Fruit fly (Drosophila melanogaster): ENCODE results near the gene CG15892.

The CG15892 gene

DNA sequence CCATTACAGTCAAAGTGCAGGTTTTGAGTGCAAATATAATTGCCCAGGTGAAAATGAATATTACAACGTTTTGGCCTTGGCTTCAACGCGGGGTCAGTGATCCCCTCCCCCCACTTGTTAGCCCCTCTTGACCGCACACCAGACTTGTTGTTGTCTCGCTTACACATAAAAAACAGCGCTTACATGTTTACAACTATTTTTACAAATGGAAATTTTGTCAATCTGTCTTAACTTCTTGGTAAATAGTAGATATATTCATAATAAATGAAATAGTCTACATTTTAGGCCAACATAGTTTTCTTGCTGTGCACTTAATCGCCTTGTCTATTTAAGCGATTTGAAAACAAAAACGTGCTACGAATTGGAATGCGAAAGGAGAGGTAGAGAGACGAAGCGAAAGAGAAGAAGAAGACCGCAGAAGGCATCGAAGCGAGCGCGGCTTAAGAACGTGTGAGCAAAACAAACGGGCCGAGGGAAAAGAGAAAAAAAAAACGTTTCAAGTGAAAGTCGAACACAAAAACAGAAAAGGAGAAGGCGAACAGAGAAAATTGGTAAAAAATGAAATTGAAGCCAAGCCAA is 45.9 kb upstream of the CG15892 start (continued):
- TF ChIP-seq Ets96B (tag; optimal IDR thresholded peaks at IDR 0.05) (peak; percentile 87), CG6276 (GFP tag; optimal IDR thresholded peaks at IDR 0.05) (peak; percentile 3), CG16779 (tag; optimal IDR thresholded peaks at IDR 0.05) (no peak), topi (GFP tag; optimal IDR thresholded peaks at IDR 0.05) (peak; percentile 2), esn (GFP tag; optimal IDR thresholded peaks at IDR 0.05) (no peak), CG6808 (GFP tag; optimal IDR thresholded peaks at IDR 0.05) (peak; percentile 31), dsx (GFP tag; optimal IDR thresholded peaks at IDR 0.05; ENCODE audit: poor library complexity, severe bottlenecking) (peak; percentile 81), Sox102F (GFP tag; optimal IDR thresholded peaks at IDR 0.05) (no peak), CG3919 (GFP tag; optimal IDR thresholded peaks at IDR 0.05) (peak; percentile 45), CG11294 (GFP tag; IDR thresholded peaks at IDR 0.05) (peak; percentile 70; the same call in 1 of the 2 replicates), Blimp-1 (GFP tag; optimal IDR thresholded peaks at IDR 0.05) (peak; percentile 81), achi (GFP tag; optimal IDR thresholded peaks at IDR 0.05) (peak; percentile 39), CG8119 (GFP tag; IDR thresholded peaks at IDR 0.05) (peak; percentile 69; the same call in 2 of the 3 replicates), Lpt (GFP tag; optimal IDR thresholded peaks at IDR 0.05) (peak; percentile 63), CG6792 (GFP tag; optimal IDR thresholded peaks at IDR 0.05) (no peak)

- TF ChIP-seq CG6792 (GFP tag; optimal IDR thresholded peaks at IDR 0.05) (peak; percentile 48), Eip78C (GFP tag) (peak; percentile 82), salr (GFP tag; optimal IDR thresholded peaks at IDR 0.05) (peak; percentile 20 to 46), CG6163 (GFP tag; IDR thresholded peaks at IDR 0.05) (peak; percentile 63), lz (GFP tag; optimal IDR thresholded peaks at IDR 0.05) (peak; percentile 60), fd59A (GFP tag; optimal IDR thresholded peaks at IDR 0.05) (peak; percentile 59), CG10631 (GFP tag; optimal IDR thresholded peaks at IDR 0.05) (peak; percentile 66), CG3032 (tag; optimal IDR thresholded peaks at IDR 0.05) (peak; percentile 65), CG6854 (GFP tag; optimal IDR thresholded peaks at IDR 0.05) (no peak), Ets21C (GFP tag; optimal IDR thresholded peaks at IDR 0.05) (peak; percentile 51), CG1621 (tag; optimal IDR thresholded peaks at IDR 0.05) (peak; percentile 37), CG32006 (GFP tag; optimal IDR thresholded peaks at IDR 0.05) (peak; percentile 79), CG8632 (GFP tag; optimal IDR thresholded peaks at IDR 0.05) (peak; percentile 55), Ets96B (tag; optimal IDR thresholded peaks at IDR 0.05) (peak; percentile 50), Lpt (GFP tag; optimal IDR thresholded peaks at IDR 0.05) (peak; percentile 13), svp (GFP tag) (peak; percentile 96), Hr39 (GFP tag; optimal IDR thresholded peaks at IDR 0.05) (peak; percentile 63), Gug (GFP tag; IDR thresholded peaks at IDR 0.05) (peak; percentile 33; the same call in 1 of the 2 replicates), CG4318 (GFP tag; optimal IDR thresholded peaks at IDR 0.05) (peak; percentile 36), CG11762 (GFP tag; optimal IDR thresholded peaks at IDR 0.05; ENCODE audit: insufficient read depth) (no peak), fd85E (GFP tag; optimal IDR thresholded peaks at IDR 0.05) (no peak), topi (GFP tag; optimal IDR thresholded peaks at IDR 0.05) (peak; percentile 61), Sox14 (GFP tag; optimal IDR thresholded peaks at IDR 0.05) (peak; percentile 79), dac (GFP tag; optimal IDR thresholded peaks at IDR 0.05) (no peak), CG6276 (GFP tag; optimal IDR thresholded peaks at IDR 0.05) (peak; percentile 26), CG9139 (GFP tag; optimal IDR thresholded peaks at IDR 0.05) (no peak), Blimp-1 (GFP tag; optimal IDR thresholded peaks at IDR 0.05) (no peak), CG11902 (GFP tag; optimal IDR thresholded peaks at IDR 0.05) (no peak), CG34406 (GFP tag; optimal IDR thresholded peaks at IDR 0.05) (peak; percentile 55), Hr4 (GFP tag; optimal IDR thresholded peaks at IDR 0.05) (peak; percentile 63), CG8119 (GFP tag; IDR thresholded peaks at IDR 0.05) (peak; percentile 47; the same call in 2 of the 3 replicates), CG16779 (tag; optimal IDR thresholded peaks at IDR 0.05) (peak; percentile 34), Sox15 (GFP tag; optimal IDR thresholded peaks at IDR 0.05) (peak; percentile 40), pdm3 (GFP tag; optimal IDR thresholded peaks at IDR 0.05) (peak; percentile 64), fkh (GFP tag; optimal IDR thresholded peaks at IDR 0.05) (no peak), CG6808 (GFP tag; optimal IDR thresholded peaks at IDR 0.05) (peak; percentile 70), Eip93F (GFP tag; optimal IDR thresholded peaks at IDR 0.05) (no peak), CG7368 (GFP tag; optimal IDR thresholded peaks at IDR 0.05) (peak; percentile 32), CG8319 (GFP tag; optimal IDR thresholded peaks at IDR 0.05) (no peak), achi (GFP tag; optimal IDR thresholded peaks at IDR 0.05) (peak; percentile 48), esn (GFP tag; optimal IDR thresholded peaks at IDR 0.05) (peak; percentile 76)
These were observed 44.8 kb upstream of the CG15892 start for dm6 chrX:6338738-6339614.
